Fruit fly (Drosophila melanogaster): ENCODE measurements around the gene PQBP1.

Gene PQBP1

dm6 chr3R:25049383-25049741 lies 16.2 kb upstream of the PQBP1 start, which contains the start of gene CG11791 (continued):
- TF ChIP-seq ac (GFP tag; optimal IDR thresholded peaks at IDR 0.05) (no peak), lilli (GFP tag; optimal IDR thresholded peaks at IDR 0.05) (no peak), Gsc (GFP tag; IDR thresholded peaks at IDR 0.05) (no peak), CrebB (tag; optimal IDR thresholded peaks at IDR 0.05) (no peak), ATbp (GFP tag; optimal IDR thresholded peaks at IDR 0.05) (no peak), CG7372 (GFP tag; IDR thresholded peaks at IDR 0.05) (no peak), so (GFP tag; IDR thresholded peaks at IDR 0.05) (no peak), Elba2 (GFP tag; optimal IDR thresholded peaks at IDR 0.05) (no peak), croc (GFP tag; conservative IDR thresholded peaks at IDR 0.05) (no peak), CG16813 (GFP tag; IDR thresholded peaks at IDR 0.05; ENCODE audit: partially characterized antibody) (no peak), CG15514 (GFP tag; optimal IDR thresholded peaks at IDR 0.05) (peak; percentile 29), wor (GFP tag; IDR thresholded peaks at IDR 0.05) (no peak), Xbp1 (GFP tag; optimal IDR thresholded peaks at IDR 0.05) (no peak), GATAe (GFP tag; conservative IDR thresholded peaks at IDR 0.05) (no peak), phol (tag; optimal IDR thresholded peaks at IDR 0.05) (peak; percentile 6), pfk (GFP tag; optimal IDR thresholded peaks at IDR 0.05) (peak; percentile 95), tgo (GFP tag; IDR thresholded peaks at IDR 0.05) (no peak), seq (GFP tag; IDR thresholded peaks at IDR 0.05) (no peak), tap (tag; optimal IDR thresholded peaks at IDR 0.05) (no peak), TFAM (GFP tag; optimal IDR thresholded peaks at IDR 0.05) (no peak), ase (GFP tag; IDR thresholded peaks at IDR 0.05) (no peak), klu (GFP tag; IDR thresholded peaks at IDR 0.05) (no peak), CG32772 (GFP tag; IDR thresholded peaks at IDR 0.05) (no peak), CG33213 (GFP tag; optimal IDR thresholded peaks at IDR 0.05) (no peak), CG7745 (tag; optimal IDR thresholded peaks at IDR 0.05) (no peak), CG13775 (GFP tag; optimal IDR thresholded peaks at IDR 0.05) (no peak), tx (GFP tag; optimal IDR thresholded peaks at IDR 0.05) (no peak), CG8290 (GFP tag; optimal IDR thresholded peaks at IDR 0.05) (no peak), CG8290 (tag; optimal IDR thresholded peaks at IDR 0.05) (peak in 1 of 2 experiments; percentile 11), CG1603 (tag; optimal IDR thresholded peaks at IDR 0.05) (peak; percentile 95), CG43689 (GFP tag; IDR thresholded peaks at IDR 0.05) (no peak), pzg (GFP tag; optimal IDR thresholded peaks at IDR 0.05) (peak; percentile 28), vvl (GFP tag; IDR thresholded peaks at IDR 0.05) (no peak), gce (GFP tag; IDR thresholded peaks at IDR 0.05) (no peak), stwl (tag; optimal IDR thresholded peaks at IDR 0.05) (no peak), Sry-β (GFP tag; optimal IDR thresholded peaks at IDR 0.05) (no peak), CTCF (GFP tag; optimal IDR thresholded peaks at IDR 0.05) (no peak), Six4 (GFP tag; optimal IDR thresholded peaks at IDR 0.05) (no peak), CG18476 (GFP tag; optimal IDR thresholded peaks at IDR 0.05) (no peak), CG11093 (GFP tag; IDR thresholded peaks at IDR 0.05) (no peak), Ada2b (GFP tag; IDR thresholded peaks at IDR 0.05) (no peak), Nf-YC (tag; optimal IDR thresholded peaks at IDR 0.05) (no peak), fd3F (GFP tag; optimal IDR thresholded peaks at IDR 0.05) (no peak), Awh (GFP tag; IDR thresholded peaks at IDR 0.05) (no peak), CG17359 (tag; optimal IDR thresholded peaks at IDR 0.05) (no peak), usp (GFP tag; optimal IDR thresholded peaks at IDR 0.05) (no peak), Ravus (GFP tag; IDR thresholded peaks at IDR 0.05) (no peak), CG7839 (tag; optimal IDR thresholded peaks at IDR 0.05) (no peak), gem (tag; optimal IDR thresholded peaks at IDR 0.05) (no peak), CG9876 (GFP tag; optimal IDR thresholded peaks at IDR 0.05) (no peak), Doc2 (GFP tag; IDR thresholded peaks at IDR 0.05) (no peak), CG4707 (GFP tag; optimal IDR thresholded peaks at IDR 0.05) (no peak), luna (GFP tag; optimal IDR thresholded peaks at IDR 0.05) (no peak), CG4328 (GFP tag; optimal IDR thresholded peaks at IDR 0.05) (no peak)

Measured in whole organism, embryonic.